Fruit fly (Drosophila melanogaster): ENCODE measurements around the gene CG31678.
A peak's percentile ranks its signal among the peaks of the same experiment; 100 is the strongest.

Gene CG31678

DNA sequence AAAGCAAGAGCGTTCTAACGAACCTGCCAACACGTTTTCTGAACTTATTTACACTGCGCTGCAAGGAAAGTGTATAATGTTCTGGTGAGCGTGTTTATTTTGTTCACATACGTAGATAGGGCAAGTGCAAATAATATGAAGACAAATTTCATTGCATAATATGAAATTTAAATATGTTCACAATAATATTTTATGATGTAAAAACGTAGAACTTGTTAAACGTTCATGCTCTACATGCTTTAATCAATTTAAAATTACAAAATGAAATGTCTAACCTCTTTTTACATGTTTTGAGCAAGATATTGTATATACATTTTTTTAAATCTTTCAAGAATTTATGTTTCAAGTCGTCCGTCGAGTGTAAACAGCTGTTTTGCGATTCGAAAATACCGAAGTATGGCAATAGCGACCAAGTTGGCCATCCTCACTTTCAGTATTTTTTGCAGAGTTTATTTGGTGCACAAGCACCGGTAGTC lies 30.3 kb downstream of the CG31678 start, which contains the start of the genes phr6-4 and CG2608 (continued):
- TF ChIP-seq zfh2 (GFP tag; optimal IDR thresholded peaks at IDR 0.05) (peak; percentile 89), bsh (GFP tag; optimal IDR thresholded peaks at IDR 0.05) (peak; percentile 90 to 93), jumu (GFP tag; optimal IDR thresholded peaks at IDR 0.05) (peak; percentile 80), twi (tag; optimal IDR thresholded peaks at IDR 0.05) (peak; percentile 91), dimm (GFP tag; IDR thresholded peaks at IDR 0.05) (peak; percentile 70), CG18262 (tag; optimal IDR thresholded peaks at IDR 0.05) (peak; percentile 95), CG1233 (GFP tag; optimal IDR thresholded peaks at IDR 0.05) (peak; percentile 92), CG6272 (GFP tag; IDR thresholded peaks at IDR 0.05) (peak; percentile 76), CG17802 (tag; optimal IDR thresholded peaks at IDR 0.05) (peak; percentile 69), slp2 (GFP tag; optimal IDR thresholded peaks at IDR 0.05) (peak; percentile 81), z (GFP tag; IDR thresholded peaks at IDR 0.05) (no peak), CG13624 (GFP tag; optimal IDR thresholded peaks at IDR 0.05) (peak; percentile 90), jing (GFP tag; optimal IDR thresholded peaks at IDR 0.05) (peak; percentile 75), CG10147 (GFP tag; optimal IDR thresholded peaks at IDR 0.05) (peak; percentile 95), Meics (GFP tag; optimal IDR thresholded peaks at IDR 0.05) (peak; percentile 93), CG16779 (GFP tag; IDR thresholded peaks at IDR 0.05) (no peak), gsb (GFP tag; IDR thresholded peaks at IDR 0.05) (peak; percentile 64; the same call in 1 of the 2 replicates), Drgx (GFP tag; IDR thresholded peaks at IDR 0.05) (peak; percentile 91), Lim3 (GFP tag; IDR thresholded peaks at IDR 0.05) (0 out of 2 replicates have a peak, but pooled peaks have one; percentile 43), CG14965 (GFP tag; optimal IDR thresholded peaks at IDR 0.05; ENCODE audit: borderline replicate concordance) (no peak), grau (tag; optimal IDR thresholded peaks at IDR 0.05) (peak; percentile 95), Atf6 (GFP tag; IDR thresholded peaks at IDR 0.05) (peak; percentile 91), ap (GFP tag; IDR thresholded peaks at IDR 0.05) (peak; percentile 60; the same call in 1 of the 2 replicates), tna (GFP tag; IDR thresholded peaks at IDR 0.05; ENCODE audit: partially characterized antibody) (no peak), nerfin-1 (tag; optimal IDR thresholded peaks at IDR 0.05) (peak; percentile 90), CG4707 (GFP tag; optimal IDR thresholded peaks at IDR 0.05) (peak; percentile 66), H15 (GFP tag; IDR thresholded peaks at IDR 0.05) (peak; percentile 67; the same call in 2 of the 3 replicates), CG3163 (GFP tag; optimal IDR thresholded peaks at IDR 0.05) (peak; percentile 71), CG13424 (tag; optimal IDR thresholded peaks at IDR 0.05) (peak; percentile 95), ash1 (GFP tag; optimal IDR thresholded peaks at IDR 0.05) (no peak), CG8765 (GFP tag; IDR thresholded peaks at IDR 0.05) (peak; percentile 80; the same call in 1 of the 2 replicates), HLH54F (GFP tag; optimal IDR thresholded peaks at IDR 0.05) (peak; percentile 91), CG17186 (GFP tag; optimal IDR thresholded peaks at IDR 0.05) (peak; percentile 44), zfh1 (GFP tag; IDR thresholded peaks at IDR 0.05) (peak; percentile 41; the same call in 1 of the 3 replicates), Nf-YB (GFP tag; optimal IDR thresholded peaks at IDR 0.05) (peak; percentile 82), cg (GFP tag; optimal IDR thresholded peaks at IDR 0.05) (no peak), CG10267 (tag; optimal IDR thresholded peaks at IDR 0.05) (peak; percentile 89), Side (GFP tag; optimal IDR thresholded peaks at IDR 0.05) (peak; percentile 73), CG30403 (GFP tag; optimal IDR thresholded peaks at IDR 0.05) (peak; percentile 97), D19B (GFP tag; optimal IDR thresholded peaks at IDR 0.05) (peak; percentile 84), CG2120 (GFP tag; optimal IDR thresholded peaks at IDR 0.05) (peak; percentile 95), sug (tag; optimal IDR thresholded peaks at IDR 0.05) (peak; percentile 91), fd102C (GFP tag; optimal IDR thresholded peaks at IDR 0.05) (no peak), vnd (GFP tag; IDR thresholded peaks at IDR 0.05; ENCODE audit: partially characterized antibody) (no peak), D (optimal IDR thresholded peaks at IDR 0.05) (no peak), D (GFP tag; optimal IDR thresholded peaks at IDR 0.05) (peak; percentile 89), ato (GFP tag; IDR thresholded peaks at IDR 0.05; ENCODE audit: partially characterized antibody) (no peak), slou (GFP tag; optimal IDR thresholded peaks at IDR 0.05) (peak; percentile 87), Awh (GFP tag; IDR thresholded peaks at IDR 0.05) (peak; percentile 72), Med (GFP tag) (peak; percentile 97)

Measured in whole organism, embryonic.